Fruit fly (Drosophila melanogaster) whole organism, embryonic: ENCODE results near the gene CG11149.

Source experiments
- BtbVII ChIP-seq: fragments of 200-800 bp; sonication (Bioruptor generic); optimal IDR thresholded peaks from 3 replicates; lab custom pipeline; 2017; ENCODE audit warnings: missing biosample characterization, mild to moderate bottlenecking, missing genetic modification characterization
- CG11560 ChIP-seq: fragments of 200-800 bp; sonication (Bioruptor generic); IDR thresholded peaks from 3 replicates; pipeline ENCODE4 v1.3.6; 2022; ENCODE audit warnings: missing biosample characterization, missing genetic modification characterization
- CG12659 ChIP-seq: fragments of 200-800 bp; sonication (Bioruptor generic); optimal IDR thresholded peaks from 3 replicates; lab custom pipeline; 2017; ENCODE audit warnings: mild to moderate bottlenecking, missing biosample characterization, missing genetic modification reagents, missing genetic modification characterization
- CG13624 ChIP-seq: fragments of 200-800 bp; sonication (Bioruptor generic); optimal IDR thresholded peaks from 2 replicates; lab custom pipeline; 2016; ENCODE audit warnings: missing biosample characterization, missing genetic modification characterization
- CG15073 ChIP-seq: fragments of 200-800 bp; sonication (Bioruptor generic); optimal IDR thresholded peaks from 2 replicates; lab custom pipeline; 2016; ENCODE audit warnings: missing biosample characterization, missing genetic modification characterization
- CG1603 ChIP-seq: fragments of 200-800 bp; sonication (Bioruptor generic); optimal IDR thresholded peaks from 2 replicates; lab custom pipeline; 2019; ENCODE audit warnings: missing biosample characterization, mild to moderate bottlenecking, missing genetic modification characterization, moderate library complexity
- CG16815 ChIP-seq: fragments of 200-800 bp; sonication (Bioruptor generic); optimal IDR thresholded peaks from 3 replicates; lab custom pipeline; 2017; ENCODE audit warnings: missing biosample characterization, mild to moderate bottlenecking, missing genetic modification characterization
- CG18599 ChIP-seq: fragments of 200-800 bp; sonication (Bioruptor generic); optimal IDR thresholded peaks from 3 replicates; lab custom pipeline; 2017; ENCODE audit warnings: missing biosample characterization, missing genetic modification characterization, mild to moderate bottlenecking, moderate library complexity, missing genetic modification reagents
- CG2120 ChIP-seq: fragments of 200-800 bp; sonication (Bioruptor generic); optimal IDR thresholded peaks from 3 replicates; lab custom pipeline; 2016; ENCODE audit warnings: missing biosample characterization, missing genetic modification characterization
- CG32532 ChIP-seq: fragments of 200-800 bp; sonication (Bioruptor generic); IDR thresholded peaks from 2 replicates; pipeline ENCODE4 v1.3.6; 2022; ENCODE audit warnings: missing biosample characterization, missing genetic modification characterization
- CG3847 ChIP-seq: fragments of 200-800 bp; sonication (Bioruptor generic); IDR thresholded peaks from 2 replicates; pipeline ENCODE4 v1.3.6; 2022; ENCODE audit warnings: missing biosample characterization, missing genetic modification characterization
- CG5245 ChIP-seq: fragments of 200-800 bp; sonication (Bioruptor generic); optimal IDR thresholded peaks from 3 replicates; lab custom pipeline; 2016; ENCODE audit warnings: missing biosample characterization, missing genetic modification characterization
- CG6791 ChIP-seq: fragments of 200-800 bp; sonication (Bioruptor generic); IDR thresholded peaks from 3 replicates; pipeline ENCODE4 v1.3.6; 2022; ENCODE audit warnings: missing biosample characterization, missing genetic modification characterization; ENCODE audit not compliant: partially characterized antibody
- CG7357 ChIP-seq: fragments of 200-800 bp; sonication (Bioruptor generic); IDR thresholded peaks from 3 replicates; pipeline ENCODE4 v1.3.6; 2022; ENCODE audit warnings: missing biosample characterization, missing genetic modification characterization
- CG7372 ChIP-seq: fragments of 200-800 bp; sonication (Bioruptor generic); IDR thresholded peaks from 2 replicates; pipeline ENCODE4 v1.3.6; 2022; ENCODE audit warnings: missing biosample characterization, missing genetic modification characterization
- CG9609 ChIP-seq: fragments of 200-800 bp; sonication (Bioruptor generic); optimal IDR thresholded peaks from 3 replicates; lab custom pipeline; 2016; ENCODE audit warnings: missing biosample characterization, missing genetic modification characterization
- CTCF ChIP-seq: fragments of 200-800 bp; sonication (Bioruptor generic); optimal IDR thresholded peaks from 2 replicates; lab custom pipeline; 2017; ENCODE audit warnings: missing biosample characterization, mild to moderate bottlenecking, missing genetic modification characterization, moderate library complexity
- CoRest ChIP-seq: fragments of 200-800 bp; sonication (Bioruptor generic); optimal IDR thresholded peaks from 3 replicates; lab custom pipeline; 2018; ENCODE audit warnings: missing biosample characterization, mild to moderate bottlenecking, missing genetic modification characterization, moderate library complexity
- Deaf1 ChIP-seq: fragments of 200-800 bp; optimal IDR thresholded peaks from 3 replicates; lab custom pipeline; 2019; ENCODE audit warnings: missing biosample characterization, mild to moderate bottlenecking, missing genetic modification characterization, moderate library complexity
- Dref ChIP-seq: fragments of 200-800 bp; sonication (Bioruptor generic); IDR thresholded peaks from 2 replicates; pipeline ENCODE4 v1.3.6; 2022; ENCODE audit warnings: missing biosample characterization, missing genetic modification characterization
- Drgx ChIP-seq: fragments of 200-800 bp; sonication (Bioruptor generic); IDR thresholded peaks from 2 replicates; pipeline ENCODE4 v1.3.6; 2022; ENCODE audit warnings: missing biosample characterization, missing genetic modification characterization
- Max ChIP-seq: fragments of 200-800 bp; sonication (Bioruptor generic); optimal IDR thresholded peaks from 2 replicates; lab custom pipeline; 2016; ENCODE audit warnings: missing biosample characterization, mild to moderate bottlenecking, missing genetic modification characterization
- Med ChIP-seq: fragments of 200-800 bp; sonication (Bioruptor generic); peaks from one replicate; lab custom pipeline; 2016; ENCODE audit warnings: missing biosample characterization, missing genetic modification characterization, mild to moderate bottlenecking, inconsistent platforms, moderate library complexity
- Opbp ChIP-seq: fragments of 200-800 bp; sonication (Bioruptor generic); IDR thresholded peaks from 3 replicates; pipeline ENCODE4 v1.3.6; 2022; ENCODE audit warnings: missing biosample characterization, missing genetic modification characterization; ENCODE audit not compliant: partially characterized antibody
- Ptx1 ChIP-seq: fragments of 200-800 bp; sonication (Bioruptor generic); IDR thresholded peaks from 2 replicates; pipeline ENCODE4 v1.3.6; 2022; ENCODE audit warnings: missing biosample characterization, missing genetic modification characterization
- Rfx ChIP-seq: fragments of 200-800 bp; sonication (Bioruptor generic); IDR thresholded peaks from 2 replicates; pipeline ENCODE4 v1.3.6; 2022; ENCODE audit warnings: missing biosample characterization, missing genetic modification characterization
- Trl ChIP-seq, 3 experiments: fragments of >200 bp in 2 of 3; fragments of 200-800 bp in 1 of 3; sonication (Bioruptor generic) in 1 of 3; optimal IDR thresholded peaks; 2 replicates in 1 of 3; 3 replicates in 2 of 3; lab custom pipeline; 2016 to 2017; ENCODE audit warnings: missing biosample characterization in 1 of 3, missing genetic modification characterization in 1 of 3
- bigmax ChIP-seq: fragments of 200-800 bp; sonication (Bioruptor generic); optimal IDR thresholded peaks from 2 replicates; lab custom pipeline; 2018; ENCODE audit warnings: missing biosample characterization, mild to moderate bottlenecking, missing genetic modification characterization
- corto ChIP-seq: fragments of 200-800 bp; sonication (Bioruptor generic); optimal IDR thresholded peaks from 2 replicates; lab custom pipeline; 2016; ENCODE audit warnings: missing biosample characterization, mild to moderate bottlenecking, missing genetic modification characterization, moderate library complexity
- crp ChIP-seq, 2 experiments: fragments of 200-800 bp; sonication (Bioruptor generic); optimal IDR thresholded peaks; 2 replicates in 1 of 2; 3 replicates in 1 of 2; lab custom pipeline; 2017; ENCODE audit warnings: missing biosample characterization in 2 of 2, missing genetic modification characterization in 2 of 2, mild to moderate bottlenecking in 1 of 2, moderate library complexity in 1 of 2
- grau ChIP-seq: fragments of 200-800 bp; optimal IDR thresholded peaks from 3 replicates; lab custom pipeline; 2019; ENCODE audit warnings: missing biosample characterization, mild to moderate bottlenecking, missing genetic modification characterization, moderate library complexity
- gsb ChIP-seq: fragments of 200-800 bp; sonication (Bioruptor generic); IDR thresholded peaks from 2 replicates; pipeline ENCODE4 v1.3.6; 2022; ENCODE audit warnings: missing biosample characterization, missing genetic modification characterization
- h ChIP-seq: fragments of >200 bp; optimal IDR thresholded peaks from 2 replicates; lab custom pipeline; 2017
- insv ChIP-seq, 2 experiments: fragments of 200-800 bp; sonication (Bioruptor generic); optimal IDR thresholded peaks; 3 replicates each; lab custom pipeline; 2016 to 2018; ENCODE audit warnings: missing biosample characterization in 2 of 2, missing genetic modification characterization in 2 of 2
- lab ChIP-seq: fragments of 200-800 bp; sonication (Bioruptor generic); optimal IDR thresholded peaks from 3 replicates; lab custom pipeline; 2017; ENCODE audit warnings: missing biosample characterization, missing genetic modification characterization, mild to moderate bottlenecking, moderate library complexity, missing genetic modification reagents
- mirr ChIP-seq: fragments of 200-800 bp; sonication (Bioruptor generic); optimal IDR thresholded peaks from 3 replicates; lab custom pipeline; 2018; ENCODE audit warnings: missing biosample characterization, mild to moderate bottlenecking, missing genetic modification characterization
- nmo ChIP-seq: fragments of 200-800 bp; sonication (Bioruptor generic); optimal IDR thresholded peaks from 2 replicates; lab custom pipeline; 2018; ENCODE audit warnings: missing biosample characterization, mild to moderate bottlenecking, missing genetic modification characterization, moderate library complexity
- nom ChIP-seq: fragments of 200-800 bp; sonication (Bioruptor generic); optimal IDR thresholded peaks from 2 replicates; lab custom pipeline; 2017; ENCODE audit warnings: missing biosample characterization, missing genetic modification characterization, mild to moderate bottlenecking, moderate library complexity, missing genetic modification reagents
- pho ChIP-seq: fragments of 200-800 bp; sonication (Bioruptor generic); optimal IDR thresholded peaks from 2 replicates; lab custom pipeline; 2016; ENCODE audit warnings: missing biosample characterization, missing genetic modification characterization
- pita ChIP-seq: fragments of 200-800 bp; sonication (Bioruptor generic); optimal IDR thresholded peaks from 2 replicates; lab custom pipeline; 2017; ENCODE audit warnings: missing biosample characterization, mild to moderate bottlenecking, missing genetic modification characterization
- prd ChIP-seq, 3 experiments: fragments of >200 bp in 2 of 3; fragments of 200-800 bp in 1 of 3; sonication (Bioruptor generic) in 1 of 3; optimal IDR thresholded peaks in 2 of 3; IDR thresholded peaks in 1 of 3; 2 replicates in 2 of 3; 3 replicates in 1 of 3; pipeline versions ENCODE4 v1.3.6 to Lab custom; 2017 to 2022; ENCODE audit warnings: missing biosample characterization in 1 of 3, missing genetic modification characterization in 1 of 3
- sc ChIP-seq, 3 experiments: fragments of >200 bp in 2 of 3; fragments of 200-800 bp in 1 of 3; sonication (Bioruptor generic) in 1 of 3; optimal IDR thresholded peaks; 2 replicates in 2 of 3; 3 replicates in 1 of 3; lab custom pipeline; 2017; ENCODE audit warnings: mild to moderate bottlenecking in 1 of 3, missing biosample characterization in 1 of 3, missing genetic modification characterization in 1 of 3, missing genetic modification reagents in 1 of 3
- sd ChIP-seq: fragments of 200-800 bp; sonication (Bioruptor generic); optimal IDR thresholded peaks from 3 replicates; lab custom pipeline; 2018; ENCODE audit warnings: missing biosample characterization, mild to moderate bottlenecking, missing genetic modification characterization, moderate library complexity
- sens-2 ChIP-seq: fragments of 200-800 bp; sonication (Bioruptor generic); IDR thresholded peaks from 2 replicates; pipeline ENCODE4 v1.3.6; 2022; ENCODE audit warnings: missing biosample characterization, missing genetic modification characterization
- seq ChIP-seq: fragments of 200-800 bp; sonication (Bioruptor generic); IDR thresholded peaks from 2 replicates; pipeline ENCODE4 v1.3.6; 2022; ENCODE audit warnings: missing biosample characterization, missing genetic modification characterization
- slbo ChIP-seq: fragments of 200-800 bp; sonication (Bioruptor generic); IDR thresholded peaks from 2 replicates; pipeline ENCODE4 v1.3.6; 2022; ENCODE audit warnings: missing biosample characterization, missing genetic modification characterization
- trem ChIP-seq: fragments of 200-800 bp; optimal IDR thresholded peaks from 3 replicates; lab custom pipeline; 2019; ENCODE audit warnings: missing biosample characterization, mild to moderate bottlenecking, missing genetic modification characterization, moderate library complexity
- vvl ChIP-seq: fragments of 200-800 bp; sonication (Bioruptor generic); IDR thresholded peaks from 2 replicates; pipeline ENCODE4 v1.3.6; 2022; ENCODE audit warnings: missing biosample characterization, missing genetic modification characterization
- zf30C ChIP-seq: fragments of 200-800 bp; sonication (Bioruptor generic); optimal IDR thresholded peaks from 3 replicates; lab custom pipeline; 2018; ENCODE audit warnings: missing biosample characterization, mild to moderate bottlenecking, missing genetic modification characterization

CG11149 gene

DNA sequence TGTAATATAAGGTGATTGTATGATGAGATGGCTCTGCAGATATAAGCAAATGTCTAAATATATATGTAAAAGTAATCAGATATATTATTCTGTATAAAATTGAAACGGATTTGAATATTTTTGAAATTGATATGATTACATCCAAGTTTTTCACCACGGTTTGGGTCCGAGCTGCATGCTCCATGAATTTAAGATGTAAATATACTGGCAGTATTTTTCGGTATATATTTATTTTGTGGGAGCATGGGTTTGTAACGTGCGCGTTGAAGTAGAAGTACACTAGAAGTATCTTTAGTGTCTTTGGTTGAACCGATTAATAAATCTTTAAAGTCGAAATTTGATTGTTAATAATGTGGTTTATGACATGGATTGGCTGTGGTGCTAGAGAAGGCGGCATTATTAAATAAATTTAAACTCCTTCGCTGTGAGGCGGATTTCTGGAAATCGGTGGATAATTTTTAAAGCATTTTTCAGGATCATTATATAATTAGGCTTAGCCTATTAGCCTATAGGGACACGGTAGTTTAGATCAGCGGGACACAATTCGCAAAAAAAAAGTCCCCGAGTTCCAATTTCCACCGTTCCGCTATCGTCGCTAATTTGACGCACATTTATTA is 3.3 kb upstream of the CG11149 start:
- TF ChIP-seq h (lab: Kevin White, UChicago) (no peak), sens-2 (GFP tag; lab: Robert Waterston, UW) (no peak), Opbp (GFP tag; lab: Robert Waterston, UW) (peak; percentile 55), CG2120 (no peak), CG18599 (GFP tag; lab: Kevin White, UChicago) (no peak), slbo (GFP tag; lab: Robert Waterston, UW) (peak; percentile 30), Ptx1 (GFP tag; lab: Robert Waterston, UW) (no peak), CG6791 (GFP tag; lab: Robert Waterston, UW) (peak; percentile 50; the same call in 2 of the 3 replicates), mirr (GFP tag; lab: Kevin White, UChicago) (no peak), CG15073 (GFP tag; lab: Kevin White, UChicago) (no peak), CG9609 (GFP tag; lab: Kevin White, UChicago) (no peak), crp (GFP tag; optimal IDR thresholded peaks at IDR 0.05; lab: Kevin White, UChicago) (no peak), gsb (GFP tag; lab: Robert Waterston, UW) (no peak), bigmax (no peak), CoRest (tag; lab: Kevin White, UChicago) (peak; percentile 9), zf30C (GFP tag; lab: Kevin White, UChicago) (peak; percentile 41), CG7372 (GFP tag; lab: Robert Waterston, UW) (no peak), pho (no peak), grau (tag; lab: Kevin White, UChicago) (no peak), nom (no peak), seq (GFP tag; lab: Robert Waterston, UW) (no peak), prd (optimal IDR thresholded peaks at IDR 0.05; lab: Kevin White, UChicago) (no peak), prd (GFP tag; IDR thresholded peaks at IDR 0.05; lab: Robert Waterston, UW) (peak; percentile 9; the same call in 1 of the 3 replicates), pita (GFP tag; lab: Kevin White, UChicago) (peak; percentile 84), CG11560 (tag; lab: Robert Waterston, UW) (no peak), nmo (no peak), CG13624 (GFP tag; lab: Kevin White, UChicago) (no peak), sd (tag; lab: Kevin White, UChicago) (no peak), Max (GFP tag; lab: Kevin White, UChicago) (no peak), CG32532 (GFP tag; lab: Robert Waterston, UW) (peak; percentile 5; the same call in 1 of the 2 replicates), insv (GFP tag; optimal IDR thresholded peaks at IDR 0.05; lab: Kevin White, UChicago) (no peak), CG12659 (GFP tag; lab: Kevin White, UChicago) (peak; percentile 19), sc (optimal IDR thresholded peaks at IDR 0.05; lab: Kevin White, UChicago) (no peak), sc (GFP tag; optimal IDR thresholded peaks at IDR 0.05; lab: Kevin White, UChicago) (no peak), corto (GFP tag; lab: Kevin White, UChicago) (no peak), Drgx (GFP tag; lab: Robert Waterston, UW) (0 out of 2 replicates have a peak, but pooled peaks have one; percentile 30), CG1603 (tag; lab: Kevin White, UChicago) (peak; percentile 67), vvl (GFP tag; lab: Robert Waterston, UW) (peak; percentile 19; the same call in 1 of the 2 replicates), BtbVII (GFP tag; lab: Kevin White, UChicago) (no peak), lab (GFP tag; lab: Kevin White, UChicago) (peak; percentile 20), Dref (GFP tag; lab: Robert Waterston, UW) (peak; percentile 48), Med (GFP tag; lab: Kevin White, UChicago) (peak; percentile 68), CTCF (GFP tag; lab: Kevin White, UChicago) (peak; percentile 78), Rfx (0 out of 2 replicates have a peak, but pooled peaks have one; percentile 4), Trl (optimal IDR thresholded peaks at IDR 0.05; lab: Kevin White, UChicago) (no peak), Trl (GFP tag; optimal IDR thresholded peaks at IDR 0.05; lab: Kevin White, UChicago) (no peak), Deaf1 (tag; lab: Kevin White, UChicago) (no peak), CG16815 (GFP tag; lab: Kevin White, UChicago) (no peak), trem (tag; lab: Kevin White, UChicago) (peak; percentile 49), CG3847 (no peak), CG5245 (no peak), CG7357 (GFP tag; lab: Robert Waterston, UW) (no peak)
